Worm (Caenorhabditis elegans): ENCODE data around the gene ccm-2.

ccm-2 gene

DNA sequence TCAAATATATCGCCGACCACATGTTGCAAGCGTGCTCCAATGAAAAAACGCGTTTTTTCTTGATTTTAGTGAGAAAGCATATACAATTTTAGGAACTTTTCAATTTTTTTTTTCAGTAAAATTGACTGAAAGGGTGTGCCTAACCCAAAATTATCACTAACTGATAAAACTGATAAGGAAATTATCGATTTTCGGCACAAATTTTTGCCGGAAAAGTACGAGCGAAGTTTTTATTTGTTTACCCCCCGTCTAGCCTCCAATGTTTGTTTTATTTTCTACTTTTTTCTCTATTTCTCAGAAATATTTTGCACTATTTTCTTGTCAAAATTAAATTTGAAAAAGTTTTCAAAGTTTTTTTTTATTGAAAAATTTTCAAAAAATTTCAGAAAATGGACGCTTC lies at the start of gene ccm-2:
ccm-2 (plus strand) TSS at position 387 of the 400 bp plus-strand sequence.
- TF ChIP-seq M03D4.4 (tag; optimal IDR thresholded peaks at IDR 0.05): no peak
- TF ChIP-seq cnd-1 (tag; optimal IDR thresholded peaks at IDR 0.05): no peak
- no peak for TF ChIP-seq tbx-8 (GFP tag; optimal IDR thresholded peaks at IDR 0.05)
- no peak for TF ChIP-seq sptf-1 (tag; optimal IDR thresholded peaks at IDR 0.05)
- TF ChIP-seq drap-1 (GFP tag; optimal IDR thresholded peaks at IDR 0.05): no peak
- TF ChIP-seq mep-1 (tag; optimal IDR thresholded peaks at IDR 0.05): no peak
- no peak for TF ChIP-seq ham-2 (GFP tag; optimal IDR thresholded peaks at IDR 0.05)
- TF ChIP-seq nhr-76 (tag; optimal IDR thresholded peaks at IDR 0.05): no peak
- TF ChIP-seq nhr-28 (tag; optimal IDR thresholded peaks at IDR 0.05): no peak
- TF ChIP-seq mab-5 (tag; optimal IDR thresholded peaks at IDR 0.05): no peak
- no peak for TF ChIP-seq nhr-237 (tag; optimal IDR thresholded peaks at IDR 0.05)
- TF ChIP-seq pha-4 (tag; optimal IDR thresholded peaks at IDR 0.05): no peak
- TF ChIP-seq ceh-83 (GFP tag; optimal IDR thresholded peaks at IDR 0.05): no peak
- TF ChIP-seq ztf-11 (tag; optimal IDR thresholded peaks at IDR 0.05): no peak
- no peak for TF ChIP-seq elt-1 (tag; optimal IDR thresholded peaks at IDR 0.05; ENCODE audit: borderline replicate concordance, insufficient read depth)

ce11 chrIV:1785156-1785555 lies 49.3 kb upstream of the ccm-2 start:
- TF ChIP-seq nhr-237 (tag; optimal IDR thresholded peaks at IDR 0.05) (no peak), nhr-76 (tag; optimal IDR thresholded peaks at IDR 0.05) (no peak), ceh-43 (GFP tag; optimal IDR thresholded peaks at IDR 0.05) (no peak), tbx-8 (GFP tag; optimal IDR thresholded peaks at IDR 0.05) (no peak), lin-13 (tag; optimal IDR thresholded peaks at IDR 0.05) (no peak), hlh-1 (tag; optimal IDR thresholded peaks at IDR 0.05) (no peak), lsy-2 (tag; optimal IDR thresholded peaks at IDR 0.05) (no peak), lin-32 (GFP tag; optimal IDR thresholded peaks at IDR 0.05) (no peak), ceh-83 (GFP tag; optimal IDR thresholded peaks at IDR 0.05) (no peak), snpc-4 (tag; optimal IDR thresholded peaks at IDR 0.05) (no peak), nhr-28 (tag; optimal IDR thresholded peaks at IDR 0.05) (no peak)

DNA sequence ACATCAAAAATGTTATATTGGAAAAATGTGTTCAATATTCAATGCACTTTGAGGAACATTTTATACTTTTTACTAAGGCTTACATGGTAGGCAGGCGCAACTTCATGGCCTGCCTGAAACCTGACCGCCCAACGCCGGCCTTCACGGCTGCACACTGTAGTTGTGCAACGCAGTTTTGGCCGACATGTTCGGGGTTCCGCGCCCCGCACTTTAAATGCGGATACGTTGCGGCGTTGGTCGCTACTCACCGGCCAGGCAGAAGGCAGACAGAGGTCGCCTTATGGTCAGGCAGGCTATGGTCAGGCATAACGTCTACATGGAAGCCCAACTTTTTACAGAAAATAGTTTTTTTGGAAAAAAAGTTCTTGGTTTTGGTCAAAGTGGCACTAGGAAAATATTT lies 43.8 kb upstream of the ccm-2 start:
- TF ChIP-seq unc-120 (tag; optimal IDR thresholded peaks at IDR 0.05; ENCODE audit: poor library complexity, severe bottlenecking) (no peak), snpc-4 (tag; optimal IDR thresholded peaks at IDR 0.05) (no peak)

- TF ChIP-seq snpc-4 (tag; optimal IDR thresholded peaks at IDR 0.05): no peak
- no peak for TF ChIP-seq lin-13 (tag; optimal IDR thresholded peaks at IDR 0.05)
- no peak for TF ChIP-seq M03D4.4 (tag; optimal IDR thresholded peaks at IDR 0.05)
- TF ChIP-seq ces-1 (GFP tag; optimal IDR thresholded peaks at IDR 0.05): no peak
- TF ChIP-seq ceh-43 (GFP tag; optimal IDR thresholded peaks at IDR 0.05): no peak
- no peak for TF ChIP-seq drap-1 (GFP tag; optimal IDR thresholded peaks at IDR 0.05)
Measured at ce11 chrIV:1791775-1792174, 42.7 kb upstream of the ccm-2 start.

DNA sequence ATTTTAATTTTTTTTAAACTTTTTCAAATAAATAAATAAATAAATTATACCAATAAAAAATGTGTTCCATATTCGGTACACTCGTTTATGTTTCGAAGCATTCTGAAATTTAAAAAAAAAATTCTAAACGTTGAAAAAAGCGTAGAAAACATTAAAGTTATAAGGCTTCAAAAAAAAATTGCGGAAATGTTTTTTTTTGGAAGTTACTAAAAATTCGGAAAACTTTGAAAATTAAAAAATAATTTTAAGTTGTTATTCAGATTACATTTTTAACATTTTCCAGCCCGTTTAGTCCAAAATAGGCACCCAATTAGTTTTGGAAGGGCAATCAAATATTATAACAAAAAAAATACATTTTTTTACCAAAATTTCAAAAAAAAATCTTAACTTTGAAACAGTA lies 30.5 kb upstream of the ccm-2 start, which contains the start of gene Y38C1BA.1:
Y38C1BA.1 (minus strand) TSS at position 101 of the 400 bp plus-strand sequence.
- TF ChIP-seq lsy-2 (tag; optimal IDR thresholded peaks at IDR 0.05) (no peak), pha-4 (tag; optimal IDR thresholded peaks at IDR 0.05) (no peak), lin-32 (GFP tag; optimal IDR thresholded peaks at IDR 0.05) (no peak), elt-1 (tag; optimal IDR thresholded peaks at IDR 0.05; ENCODE audit: borderline replicate concordance, insufficient read depth) (no peak), ztf-11 (tag; optimal IDR thresholded peaks at IDR 0.05) (no peak), nhr-237 (tag; optimal IDR thresholded peaks at IDR 0.05) (no peak), ceh-39 (tag; optimal IDR thresholded peaks at IDR 0.05) (no peak), blmp-1 (tag; optimal IDR thresholded peaks at IDR 0.05) (no peak), sptf-1 (tag; optimal IDR thresholded peaks at IDR 0.05) (no peak), tbx-8 (GFP tag; optimal IDR thresholded peaks at IDR 0.05) (no peak), unc-62 (GFP tag; optimal IDR thresholded peaks at IDR 0.05) (no peak), unc-39 (tag; optimal IDR thresholded peaks at IDR 0.05) (no peak), nhr-12 (tag; optimal IDR thresholded peaks at IDR 0.05) (no peak), ham-2 (GFP tag; optimal IDR thresholded peaks at IDR 0.05) (no peak), cnd-1 (tag; optimal IDR thresholded peaks at IDR 0.05) (no peak), hlh-1 (tag; optimal IDR thresholded peaks at IDR 0.05) (no peak)

DNA sequence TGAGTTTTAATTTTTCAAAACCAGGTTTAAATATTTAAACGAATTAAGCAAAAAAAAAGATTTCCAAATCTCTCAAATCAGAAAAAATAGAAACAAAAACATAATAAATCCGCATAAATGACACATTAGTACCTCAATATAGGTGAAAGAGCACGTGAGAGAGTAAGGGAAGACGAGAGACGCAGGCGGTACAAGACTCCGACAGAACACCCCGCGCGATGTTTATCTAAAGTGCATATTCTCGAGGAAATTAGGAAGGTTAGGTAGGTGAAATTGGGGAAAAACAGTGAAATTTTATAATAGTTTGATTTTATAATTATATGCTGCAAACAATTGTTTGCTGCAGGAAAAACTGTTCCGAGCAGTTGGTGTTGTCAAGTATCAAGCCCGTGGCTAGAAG lies 29.8 kb upstream of the ccm-2 start:
- TF ChIP-seq unc-62 (GFP tag; optimal IDR thresholded peaks at IDR 0.05) (no peak), mab-5 (tag; optimal IDR thresholded peaks at IDR 0.05) (peak; percentile 30), ces-1 (GFP tag; optimal IDR thresholded peaks at IDR 0.05) (peak; percentile 24), nhr-2 (tag; optimal IDR thresholded peaks at IDR 0.05) (no peak), pha-4 (tag; optimal IDR thresholded peaks at IDR 0.05) (peak; percentile 8)

Measured in whole organism, mixed stage, embryonic.